Worm (Caenorhabditis elegans) whole organism, early embryonic: ENCODE results near the gene M28.8.
A peak's percentile ranks its signal among the peaks of the same experiment; 100 is the strongest.

Source experiments
- B0310.2 ChIP-seq: sonication (generic microtip); optimal IDR thresholded peaks from 2 replicates; lab custom pipeline; 2016; ENCODE audit warnings: mild to moderate bottlenecking, missing genetic modification characterization, missing compliant biosample characterization
- F13C5.2 ChIP-seq: sonication (generic microtip); optimal IDR thresholded peaks from 2 replicates; lab custom pipeline; 2017; ENCODE audit warnings: mild to moderate bottlenecking, missing genetic modification characterization, inconsistent platforms, missing compliant biosample characterization
- aly-1 ChIP-seq: sonication (generic microtip); optimal IDR thresholded peaks from 2 replicates; lab custom pipeline; 2016; ENCODE audit warnings: missing genetic modification characterization, missing compliant biosample characterization
- ama-1 ChIP-seq: fragments of 150-350 bp; optimal IDR thresholded peaks from 2 replicates; lab custom pipeline; 2014
- ceh-13 ChIP-seq: fragments of 200-800 bp; sonication (Bioruptor generic); optimal IDR thresholded peaks from 2 replicates; lab custom pipeline; 2018; ENCODE audit warnings: mild to moderate bottlenecking, missing genetic modification characterization, missing compliant biosample characterization
- ceh-36 ChIP-seq: sonication (generic microtip); optimal IDR thresholded peaks from 2 replicates; lab custom pipeline; 2016; ENCODE audit warnings: missing genetic modification characterization, inconsistent platforms, missing compliant biosample characterization
- ets-7 ChIP-seq: sonication (generic microtip); optimal IDR thresholded peaks from 2 replicates; lab custom pipeline; 2016; ENCODE audit warnings: missing genotype, missing genetic modification characterization, missing compliant biosample characterization
- flt-1 ChIP-seq: fragments of 200-800 bp; sonication (Bioruptor generic); IDR thresholded peaks from 2 replicates; pipeline ENCODE4 v1.3.6; 2022; ENCODE audit warnings: missing genetic modification characterization, missing compliant biosample characterization
- hmbx-1 ChIP-seq: sonication (generic microtip); optimal IDR thresholded peaks from 2 replicates; lab custom pipeline; 2016; ENCODE audit warnings: mild to moderate bottlenecking, missing genetic modification characterization, missing compliant biosample characterization
- hmg-4 ChIP-seq: fragments of 200-800 bp; sonication (Bioruptor generic); optimal IDR thresholded peaks from 2 replicates; lab custom pipeline; 2018; ENCODE audit warnings: mild to moderate bottlenecking, missing genetic modification characterization, missing compliant biosample characterization
- hnd-1 ChIP-seq: sonication (generic microtip); optimal IDR thresholded peaks from 2 replicates; lab custom pipeline; 2016; ENCODE audit warnings: missing genetic modification characterization, missing compliant biosample characterization
- pes-1 ChIP-seq: fragments of 200-800 bp; sonication (Bioruptor generic); IDR thresholded peaks from 2 replicates; pipeline ENCODE4 v1.3.6; 2022; ENCODE audit warnings: missing genetic modification reagents, missing genetic modification characterization, missing compliant biosample characterization
- scrt-1 ChIP-seq: fragments of 200-800 bp; sonication (Bioruptor generic); IDR thresholded peaks from 2 replicates; pipeline ENCODE4 v1.3.6; 2022; ENCODE audit warnings: missing genetic modification characterization, missing compliant biosample characterization
- sea-1 ChIP-seq: fragments of 200-800 bp; sonication (Bioruptor generic); conservative IDR thresholded peaks from 2 replicates; pipeline ENCODE4 v1.3.6; 2022; ENCODE audit warnings: missing genetic modification characterization, missing compliant biosample characterization
- tbx-11 ChIP-seq: fragments of 200-800 bp; sonication (Bioruptor generic); IDR thresholded peaks from 2 replicates; pipeline ENCODE4 v1.3.6; 2022; ENCODE audit warnings: missing genetic modification characterization, missing compliant biosample characterization
- tbx-37 ChIP-seq: fragments of 200-800 bp; sonication (Bioruptor generic); conservative IDR thresholded peaks from 2 replicates; pipeline ENCODE4 v1.3.6; 2022; ENCODE audit warnings: missing genetic modification reagents, missing genetic modification characterization, missing compliant biosample characterization
- tra-4 ChIP-seq: sonication (generic microtip); optimal IDR thresholded peaks from 2 replicates; lab custom pipeline; 2017; ENCODE audit warnings: missing genetic modification characterization, missing compliant biosample characterization

The M28.8 gene

DNA sequence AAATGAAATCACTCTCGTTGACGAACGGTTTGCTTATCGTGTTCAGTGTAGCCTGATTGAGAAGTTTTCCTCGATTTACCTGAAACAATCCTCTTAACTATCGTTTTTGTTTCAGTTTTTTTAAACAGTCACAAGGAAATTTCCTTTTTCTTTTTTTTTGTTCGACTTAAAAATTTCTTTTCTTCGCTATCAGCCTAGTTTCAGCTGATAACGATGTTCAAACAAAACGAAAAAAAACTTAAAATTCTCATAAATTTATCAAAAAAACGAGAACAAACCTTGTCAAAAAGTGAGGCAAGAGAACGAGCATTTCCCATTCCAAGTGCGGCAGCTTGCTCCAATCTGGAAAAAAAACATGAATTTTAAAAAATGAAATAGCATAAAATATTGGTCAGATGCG is 25.5 kb downstream of the M28.8 start:
- TF ChIP-seq B0310.2 (no peak), tra-4 (no peak), tbx-37 (GFP tag; lab: Robert Waterston, UW) (no peak), scrt-1 (GFP tag; lab: Robert Waterston, UW) (no peak), ets-7 (no peak), hmg-4 (GFP tag; lab: Kevin White, UChicago) (no peak), ceh-13 (GFP tag; lab: Kevin White, UChicago) (no peak), hmbx-1 (no peak), flt-1 (no peak), ceh-36 (tag; lab: Kevin White, UChicago) (no peak), pes-1 (GFP tag; lab: Robert Waterston, UW) (no peak), tbx-11 (GFP tag; lab: Robert Waterston, UW) (no peak), sea-1 (no peak), F13C5.2 (tag; lab: Kevin White, UChicago) (no peak), aly-1 (tag; lab: Kevin White, UChicago) (no peak), ama-1 (lab: Kevin White, UChicago) (no peak), hnd-1 (tag; lab: Kevin White, UChicago) (no peak)

DNA sequence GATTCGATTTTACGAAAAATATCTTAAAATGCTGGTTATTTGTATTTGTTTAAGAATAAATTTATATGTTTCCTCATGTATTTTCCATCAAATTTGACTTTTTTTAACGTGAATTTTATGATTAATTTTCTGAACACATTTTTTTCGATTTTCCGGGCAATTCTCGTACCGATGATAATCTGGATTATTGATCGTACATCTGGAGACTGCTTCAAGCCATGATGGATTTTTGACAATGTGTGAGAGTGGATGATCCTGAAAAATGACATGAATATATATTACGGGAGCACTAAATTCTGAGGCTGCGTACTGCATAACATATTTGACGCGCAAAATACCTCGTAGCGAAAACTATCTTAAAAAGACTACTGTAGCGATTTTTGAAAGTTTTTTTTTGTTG is 26.4 kb downstream of the M28.8 start:
- TF ChIP-seq pes-1 (GFP tag; lab: Robert Waterston, UW) (no peak), flt-1 (no peak), sea-1 (no peak), ceh-36 (tag; lab: Kevin White, UChicago) (no peak), B0310.2 (no peak), hmg-4 (GFP tag; lab: Kevin White, UChicago) (no peak), F13C5.2 (tag; lab: Kevin White, UChicago) (no peak), tra-4 (no peak), scrt-1 (GFP tag; lab: Robert Waterston, UW) (no peak), ceh-13 (GFP tag; lab: Kevin White, UChicago) (no peak), aly-1 (tag; lab: Kevin White, UChicago) (no peak), hmbx-1 (no peak), tbx-37 (GFP tag; lab: Robert Waterston, UW) (no peak), tbx-11 (GFP tag; lab: Robert Waterston, UW) (no peak)

DNA sequence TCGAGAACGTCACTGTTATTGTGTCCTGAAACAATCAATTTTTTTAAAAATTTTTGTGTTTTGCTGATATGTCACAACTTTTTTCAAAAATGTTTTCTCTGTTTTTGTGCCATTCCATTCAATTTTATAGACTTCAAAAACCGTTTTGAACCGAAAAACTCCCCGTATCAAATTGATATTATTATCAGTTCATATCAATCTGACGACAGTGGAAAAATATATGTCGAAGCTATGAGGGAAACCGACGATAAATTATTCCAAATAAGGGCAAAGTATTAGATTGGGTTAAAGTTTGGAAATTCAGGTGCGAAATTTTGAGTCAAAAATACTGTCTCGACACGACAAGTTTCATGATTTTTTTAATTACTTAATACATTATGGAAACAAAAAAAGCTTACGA is 28.3 kb downstream of the M28.8 start:
- no peak for TF ChIP-seq tbx-11 (GFP tag; lab: Robert Waterston, UW)
- no peak for TF ChIP-seq pes-1 (GFP tag; lab: Robert Waterston, UW)
- TF ChIP-seq ceh-36 (tag; lab: Kevin White, UChicago): no peak
- TF ChIP-seq hmbx-1: no peak
- TF ChIP-seq ama-1 (lab: Kevin White, UChicago): no peak
- TF ChIP-seq B0310.2: no peak
- no peak for TF ChIP-seq ceh-13 (GFP tag; lab: Kevin White, UChicago)
- TF ChIP-seq aly-1 (tag; lab: Kevin White, UChicago): no peak
- TF ChIP-seq tra-4: no peak
- TF ChIP-seq tbx-37 (GFP tag; lab: Robert Waterston, UW): no peak
- TF ChIP-seq flt-1: no peak
- no peak for TF ChIP-seq hmg-4 (GFP tag; lab: Kevin White, UChicago)
- TF ChIP-seq ets-7: no peak
- no peak for TF ChIP-seq F13C5.2 (tag; lab: Kevin White, UChicago)

DNA sequence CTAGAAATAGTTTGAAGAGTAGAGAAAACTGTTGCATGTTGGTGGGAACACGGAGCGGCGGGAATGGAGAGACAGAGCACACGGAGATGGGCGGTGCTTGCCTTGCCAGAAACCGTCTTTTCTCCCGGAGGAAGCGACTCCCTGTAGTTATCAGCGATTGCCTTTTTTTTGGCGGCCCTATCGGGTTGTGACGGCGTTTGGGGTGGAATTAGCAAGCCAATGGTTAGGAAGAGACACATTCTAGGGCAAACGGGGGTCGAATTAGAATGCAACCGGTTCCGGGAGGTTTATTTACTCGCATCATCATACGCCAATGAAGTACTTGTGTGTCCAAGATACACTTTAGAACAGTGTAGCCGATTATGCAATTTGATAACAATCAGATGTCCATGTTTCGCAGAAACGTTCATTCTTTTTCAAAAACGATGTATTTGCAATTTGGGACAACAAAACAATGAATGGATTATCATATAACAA is 29.6 kb downstream of the M28.8 start, which contains the start of gene lact-3:
Gene lact-3 (minus strand): TSS at position 51 of the 477 bp plus-strand sequence.
- TF ChIP-seq tra-4 (no peak), scrt-1 (GFP tag; lab: Robert Waterston, UW) (no peak), hmg-4 (GFP tag; lab: Kevin White, UChicago) (no peak), aly-1 (tag; lab: Kevin White, UChicago) (no peak), sea-1 (0 out of 2 replicates have a peak, but pooled peaks have one; percentile 9), ceh-36 (tag; lab: Kevin White, UChicago) (no peak), pes-1 (GFP tag; lab: Robert Waterston, UW) (no peak), tbx-11 (GFP tag; lab: Robert Waterston, UW) (no peak)

DNA sequence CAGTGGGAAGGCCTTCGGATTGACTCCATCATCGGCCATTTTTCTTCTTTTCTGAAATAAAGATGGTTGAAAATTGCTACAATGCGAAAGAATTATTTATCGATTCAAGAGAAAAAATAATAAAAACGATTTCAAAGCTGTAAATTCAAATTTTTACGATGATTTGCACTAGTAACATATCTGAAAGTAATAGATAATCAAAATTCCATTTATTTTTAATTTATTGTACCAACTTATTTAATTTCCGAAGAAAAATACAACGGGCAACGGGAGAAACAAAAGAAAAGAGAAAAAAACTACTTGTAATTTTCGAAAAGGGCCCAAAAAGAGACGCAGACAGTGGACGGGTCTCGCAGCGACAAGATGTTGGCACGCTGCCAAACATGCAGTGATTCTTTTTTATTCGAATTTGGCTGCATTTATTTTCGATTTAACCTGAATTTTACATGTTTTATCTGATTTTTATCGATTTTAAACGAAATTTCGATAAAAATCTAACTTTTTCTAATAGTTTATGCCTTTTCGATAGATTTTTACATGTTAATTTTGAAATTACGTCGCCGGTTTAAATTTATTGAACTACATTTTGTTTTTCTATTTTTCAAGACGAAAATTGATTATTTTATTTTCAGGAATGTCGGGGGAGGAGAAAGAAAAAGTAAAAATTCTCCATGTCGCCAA is 30.7 kb downstream of the M28.8 start, which contains the start of the genes snu-13 and rsp-7:
Gene snu-13 (minus strand): TSS at position 51 of the 681 bp plus-strand sequence.
Gene rsp-7 (plus strand): TSS at position 631 of the 681 bp plus-strand sequence.
- no peak for TF ChIP-seq hmg-4 (GFP tag; lab: Kevin White, UChicago)

DNA sequence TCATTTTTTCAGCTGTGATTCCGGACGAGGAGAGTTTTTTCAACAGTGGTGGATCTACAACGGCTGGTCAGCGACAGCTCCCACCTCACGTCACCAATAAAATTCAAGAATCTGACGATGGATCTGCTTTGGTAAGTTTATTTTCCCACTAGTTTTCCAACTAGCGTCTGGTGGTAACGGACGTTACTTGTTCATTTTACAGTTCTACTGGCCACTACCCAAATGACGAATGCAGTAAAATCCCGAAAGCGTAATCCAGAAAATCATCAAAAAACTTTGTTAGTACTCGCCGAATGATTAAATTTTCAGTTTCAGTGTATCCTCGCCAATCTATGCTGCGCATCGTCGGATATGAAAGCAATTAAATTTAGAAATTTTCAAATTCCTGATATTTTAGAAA is 31.5 kb downstream of the M28.8 start:
- no peak for TF ChIP-seq ets-7
- no peak for TF ChIP-seq sea-1
- no peak for TF ChIP-seq hmbx-1
- TF ChIP-seq tbx-11 (GFP tag; lab: Robert Waterston, UW): no peak
- TF ChIP-seq tra-4: no peak
- TF ChIP-seq B0310.2: no peak
- no peak for TF ChIP-seq pes-1 (GFP tag; lab: Robert Waterston, UW)

DNA sequence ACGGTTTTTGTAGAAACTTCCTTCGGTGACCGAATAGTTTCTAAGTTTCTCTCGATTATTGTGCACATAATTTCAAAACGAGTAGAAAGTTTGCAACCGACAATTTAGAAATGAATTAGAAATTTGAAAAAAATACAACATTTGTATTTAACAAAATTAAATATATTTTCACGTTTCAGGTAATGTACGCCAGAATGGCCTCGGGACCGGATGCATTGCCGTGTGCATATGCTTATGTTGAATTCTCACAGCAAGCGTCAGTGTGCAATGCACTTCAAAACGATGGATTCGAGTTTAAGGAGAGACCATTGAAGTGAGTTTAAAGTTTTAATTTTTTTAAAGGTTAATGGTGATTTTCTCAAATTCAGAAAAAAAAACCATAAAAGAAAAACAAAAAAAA is 32.8 kb downstream of the M28.8 start, which contains the start of gene marc-2:
Gene marc-2 (minus strand): TSS at position 101 of the 400 bp plus-strand sequence.
- TF ChIP-seq F13C5.2 (tag; lab: Kevin White, UChicago): no peak
- TF ChIP-seq hnd-1 (tag; lab: Kevin White, UChicago): no peak
- TF ChIP-seq tbx-11 (GFP tag; lab: Robert Waterston, UW): no peak
- no peak for TF ChIP-seq flt-1
- TF ChIP-seq tbx-37 (GFP tag; lab: Robert Waterston, UW): no peak
- TF ChIP-seq hmbx-1: no peak
- no peak for TF ChIP-seq hmg-4 (GFP tag; lab: Kevin White, UChicago)
